Worm (Caenorhabditis elegans) whole organism, L4 larva: ENCODE measurements around the gene ncx-8.

Experiments used
- F10B5.3 ChIP-seq: sonication (generic microtip); optimal IDR thresholded peaks from 2 replicates; lab custom pipeline; 2016; ENCODE audit warnings: mild to moderate bottlenecking, missing genetic modification characterization, missing compliant biosample characterization
- F26F4.8 ChIP-seq: fragments of 200-800 bp; sonication (Bioruptor generic); conservative IDR thresholded peaks from 2 replicates; pipeline ENCODE4 v1.3.6; 2022; ENCODE audit warnings: missing genetic modification characterization, missing compliant biosample characterization
- F37D6.2 ChIP-seq: sonication (generic microtip); optimal IDR thresholded peaks from 2 replicates; lab custom pipeline; 2016; ENCODE audit warnings: mild to moderate bottlenecking, missing genetic modification characterization, missing compliant biosample characterization
- F44E2.7 ChIP-seq: fragments of 200-800 bp; sonication (Bioruptor generic); IDR thresholded peaks from 2 replicates; pipeline ENCODE4 v2.1.2; 2022; ENCODE audit warnings: missing genetic modification characterization, missing compliant biosample characterization
- Y48G9A.11 ChIP-seq: fragments of 200-800 bp; sonication (Bioruptor generic); IDR thresholded peaks from 2 replicates; pipeline ENCODE4 v1.3.6; 2022; ENCODE audit warnings: missing genetic modification reagents, missing genetic modification characterization, missing compliant biosample characterization
- Y5F2A.4 ChIP-seq: fragments of 200-800 bp; sonication (Bioruptor generic); optimal IDR thresholded peaks from 2 replicates; lab custom pipeline; 2018; ENCODE audit warnings: mild to moderate bottlenecking, missing genetic modification characterization, missing compliant biosample characterization
- ZK337.2 ChIP-seq: fragments of 200-800 bp; sonication (Bioruptor generic); IDR thresholded peaks from 2 replicates; pipeline ENCODE4 v1.3.6; 2022; ENCODE audit warnings: missing genetic modification reagents, missing genetic modification characterization, missing compliant biosample characterization
- aha-1 ChIP-seq: fragments of 150-350 bp; peaks from one replicate; lab custom pipeline; 2014; ENCODE audit warnings: missing biosample characterization, missing genetic modification characterization
- arid-1 ChIP-seq: fragments of 200-800 bp; sonication (Bioruptor generic); conservative IDR thresholded peaks from 2 replicates; pipeline ENCODE4 v1.3.6; 2022; ENCODE audit warnings: missing genetic modification reagents, missing genetic modification characterization, missing compliant biosample characterization
- attf-4 ChIP-seq: sonication (generic microtip); optimal IDR thresholded peaks from 3 replicates; lab custom pipeline; 2017; ENCODE audit warnings: missing biosample characterization, missing genetic modification characterization
- ceh-28 ChIP-seq: fragments of 150-350 bp; optimal IDR thresholded peaks from 2 replicates; lab custom pipeline; 2014; ENCODE audit warnings: missing biosample characterization, missing genetic modification reagents, missing genetic modification characterization
- cey-2 ChIP-seq: sonication (generic microtip); optimal IDR thresholded peaks from 3 replicates; lab custom pipeline; 2017; ENCODE audit warnings: missing genetic modification characterization, mild to moderate bottlenecking, missing compliant biosample characterization, antibody characterized with exemption, borderline replicate concordance; ENCODE audit not compliant: insufficient read depth
- ctbp-1 ChIP-seq: fragments of 200-800 bp; sonication (Bioruptor generic); IDR thresholded peaks from 2 replicates; pipeline ENCODE4 v1.3.6; 2022; ENCODE audit warnings: missing genetic modification reagents, missing genetic modification characterization, missing compliant biosample characterization
- daf-12 ChIP-seq: fragments of 150-350 bp; optimal IDR thresholded peaks from 2 replicates; lab custom pipeline; 2014; ENCODE audit warnings: missing biosample characterization, missing genetic modification reagents, missing genetic modification characterization
- dmd-6 ChIP-seq: fragments of 200-800 bp; sonication (Bioruptor generic); IDR thresholded peaks from 2 replicates; pipeline ENCODE4 v1.3.6; 2022; ENCODE audit warnings: missing genetic modification reagents, missing genetic modification characterization, missing compliant biosample characterization
- dmd-8 ChIP-seq: fragments of 200-800 bp; sonication (Bioruptor generic); IDR thresholded peaks from 2 replicates; pipeline ENCODE4 v1.3.6; 2022; ENCODE audit warnings: missing genetic modification characterization, missing compliant biosample characterization
- dmd-9 ChIP-seq: fragments of 200-800 bp; sonication (Bioruptor generic); IDR thresholded peaks from 2 replicates; pipeline ENCODE4 v1.3.6; 2022; ENCODE audit warnings: missing genetic modification reagents, missing genetic modification characterization, missing compliant biosample characterization
- dpl-1 ChIP-seq: fragments of 150-350 bp; optimal IDR thresholded peaks from 2 replicates; lab custom pipeline; 2014; ENCODE audit warnings: missing biosample characterization, missing genetic modification reagents, missing genetic modification characterization
- duxl-1 ChIP-seq: sonication (generic microtip); optimal IDR thresholded peaks from 2 replicates; lab custom pipeline; 2016; ENCODE audit warnings: mild to moderate bottlenecking, missing genetic modification characterization, moderate library complexity, missing compliant biosample characterization; ENCODE audit not compliant: poor library complexity
- dve-1 ChIP-seq: sonication (generic microtip); optimal IDR thresholded peaks from 2 replicates; lab custom pipeline; 2017; ENCODE audit warnings: antibody characterized with exemption, mild to moderate bottlenecking, missing genetic modification characterization, missing compliant biosample characterization; ENCODE audit not compliant: insufficient read depth
- fos-1 ChIP-seq: fragments of 150-350 bp; optimal IDR thresholded peaks from 2 replicates; lab custom pipeline; 2014; ENCODE audit warnings: missing biosample characterization, missing genetic modification characterization
- hlh-11 ChIP-seq: fragments of 200-800 bp; sonication (Bioruptor generic); optimal IDR thresholded peaks from 2 replicates; lab custom pipeline; 2018; ENCODE audit warnings: mild to moderate bottlenecking, missing genetic modification characterization, missing compliant biosample characterization
- hmg-1.1 ChIP-seq: fragments of 200-800 bp; sonication (Bioruptor generic); IDR thresholded peaks from 2 replicates; pipeline ENCODE4 v1.3.6; 2022; ENCODE audit warnings: missing genetic modification reagents, missing genetic modification characterization, missing compliant biosample characterization
- lin-13 ChIP-seq: fragments of 150-350 bp; optimal IDR thresholded peaks from 2 replicates; lab custom pipeline; 2014; ENCODE audit warnings: missing biosample characterization, missing genetic modification reagents, missing genetic modification characterization
- lin-15B ChIP-seq: fragments of 150-350 bp; sonication (generic microtip); optimal IDR thresholded peaks from 3 replicates; lab custom pipeline; 2014; ENCODE audit warnings: missing biosample characterization, missing genetic modification characterization
- lin-39 ChIP-seq: fragments of 150-350 bp; optimal IDR thresholded peaks from 2 replicates; lab custom pipeline; 2014; ENCODE audit warnings: missing biosample characterization, missing genetic modification reagents, missing genetic modification characterization
- lir-3 ChIP-seq: sonication (generic microtip); optimal IDR thresholded peaks from 2 replicates; lab custom pipeline; 2016; ENCODE audit warnings: mild to moderate bottlenecking, missing genetic modification characterization, missing compliant biosample characterization
- madf-5 ChIP-seq, 2 experiments: fragments of 200-800 bp; sonication (Bioruptor generic); IDR thresholded peaks; 2 replicates each; pipeline ENCODE4 v1.3.6; 2022; ENCODE audit warnings: missing compliant biosample characterization in 2 of 2, missing genetic modification characterization in 2 of 2
- madf-9 ChIP-seq: fragments of 200-800 bp; sonication (Bioruptor generic); conservative IDR thresholded peaks from 2 replicates; pipeline ENCODE4 v1.3.6; 2022; ENCODE audit warnings: missing genetic modification reagents, missing genetic modification characterization, missing compliant biosample characterization
- mdl-1 ChIP-seq, 2 experiments: fragments of 150-350 bp in 1 of 2; sonication (generic microtip) in 1 of 2; optimal IDR thresholded peaks; 2 replicates each; lab custom pipeline; 2014 to 2017; ENCODE audit warnings: missing biosample characterization in 2 of 2, missing genetic modification characterization in 2 of 2
- nhr-11 ChIP-seq: fragments of 150-350 bp; optimal IDR thresholded peaks from 2 replicates; lab custom pipeline; 2014; ENCODE audit warnings: missing biosample characterization, missing genetic modification characterization
- nhr-111 ChIP-seq: fragments of 200-800 bp; sonication (Bioruptor generic); optimal IDR thresholded peaks from 2 replicates; lab custom pipeline; 2018; ENCODE audit warnings: mild to moderate bottlenecking, missing genetic modification characterization, missing compliant biosample characterization
- nhr-25 ChIP-seq: sonication (generic microtip); optimal IDR thresholded peaks from 2 replicates; lab custom pipeline; 2017; ENCODE audit warnings: missing genetic modification characterization, mild to moderate bottlenecking, missing compliant biosample characterization, antibody characterized with exemption, moderate library complexity, borderline replicate concordance; ENCODE audit not compliant: insufficient read depth
- nhr-28 ChIP-seq: fragments of 150-350 bp; optimal IDR thresholded peaks from 2 replicates; lab custom pipeline; 2014; ENCODE audit warnings: missing biosample characterization, missing genetic modification characterization
- nhr-41 ChIP-seq: fragments of 200-800 bp; sonication (Bioruptor generic); IDR thresholded peaks from 2 replicates; pipeline ENCODE4 v1.3.6; 2022; ENCODE audit warnings: missing genetic modification reagents, missing genetic modification characterization, missing compliant biosample characterization
- php-3 ChIP-seq: fragments of 200-800 bp; sonication (Bioruptor generic); IDR thresholded peaks from 2 replicates; pipeline ENCODE4 v1.3.6; 2022; ENCODE audit warnings: missing genetic modification reagents, missing genetic modification characterization, missing compliant biosample characterization
- pqm-1 ChIP-seq: sonication (generic microtip); optimal IDR thresholded peaks from 2 replicates; lab custom pipeline; 2017; ENCODE audit warnings: missing biosample characterization, missing genetic modification characterization
- rbr-2 ChIP-seq: sonication (generic microtip); optimal IDR thresholded peaks from 2 replicates; lab custom pipeline; 2016; ENCODE audit warnings: missing genotype, missing genetic modification characterization, missing compliant biosample characterization
- snpc-4 ChIP-seq: fragments of 150-350 bp; optimal IDR thresholded peaks from 2 replicates; lab custom pipeline; 2014; ENCODE audit warnings: missing biosample characterization, missing genetic modification characterization
- spr-1 ChIP-seq: sonication (generic microtip); optimal IDR thresholded peaks from 2 replicates; lab custom pipeline; 2016; ENCODE audit warnings: mild to moderate bottlenecking, missing genetic modification characterization, missing compliant biosample characterization
- spr-3 ChIP-seq: fragments of 200-800 bp; sonication (Bioruptor generic); optimal IDR thresholded peaks from 2 replicates; lab custom pipeline; 2018; ENCODE audit warnings: mild to moderate bottlenecking, missing genetic modification characterization, missing compliant biosample characterization
- tra-1 ChIP-seq: fragments of 200-800 bp; sonication (Bioruptor generic); IDR thresholded peaks from 2 replicates; pipeline ENCODE4 v1.3.6; 2022; ENCODE audit warnings: missing genetic modification reagents, missing genetic modification characterization, missing compliant biosample characterization
- unc-130 ChIP-seq: sonication (generic microtip); optimal IDR thresholded peaks from 2 replicates; lab custom pipeline; 2016; ENCODE audit warnings: missing genetic modification reagents, missing genetic modification characterization, missing compliant biosample characterization
- unc-62 ChIP-seq, 3 experiments: fragments of 150-350 bp in 1 of 3; sonication (generic microtip); optimal IDR thresholded peaks in 2 of 3; peaks in 1 of 3; 1 replicate in 1 of 3; 2 replicates in 2 of 3; lab custom pipeline; 2014 to 2017; ENCODE audit warnings: missing biosample characterization in 3 of 3, missing genetic modification characterization in 3 of 3, missing genetic modification reagents in 3 of 3, missing genotype in 1 of 3
- zfp-2 ChIP-seq: sonication (generic microtip); optimal IDR thresholded peaks from 2 replicates; lab custom pipeline; 2016; ENCODE audit warnings: mild to moderate bottlenecking, missing genetic modification characterization, missing compliant biosample characterization
- zip-2 ChIP-seq: fragments of 150-350 bp; optimal IDR thresholded peaks from 2 replicates; lab custom pipeline; 2014; ENCODE audit warnings: missing biosample characterization, missing genetic modification characterization
- ztf-7 ChIP-seq: fragments of 150-350 bp; optimal IDR thresholded peaks from 2 replicates; lab custom pipeline; 2014; ENCODE audit warnings: missing biosample characterization, missing genetic modification characterization

ncx-8 gene

ce11 chrV:5023355-5023754 is 36.4 kb upstream of the ncx-8 start:
- TF ChIP-seq hlh-11 (tag; lab: Kevin White, UChicago) (peak; percentile 10), nhr-41 (GFP tag; lab: Robert Waterston, UW) (no peak)

ce11 chrV:5018810-5019274 is 31.8 kb upstream of the ncx-8 start, which contains the start of gene srr-4:
srr-4 (plus strand) TSS chrV:5019224.
- TF ChIP-seq nhr-28 (tag; lab: Kevin White, UChicago) (peak; percentile 61), unc-62 (GFP tag; optimal IDR thresholded peaks at IDR 0.05 in 1 of 2; lab: Kevin White, UChicago) (peak in 1 of 2 experiments; percentile 97), unc-62 (tag; optimal IDR thresholded peaks at IDR 0.05; lab: Kevin White, UChicago) (no peak), dmd-6 (peak; percentile 46; the same call in 1 of the 2 replicates), F10B5.3 (tag; lab: Kevin White, UChicago) (no peak)
- TF ChIP-seq, all 104 proteins: peak for 3

ce11 chrV:5018067-5018466 is 31.1 kb upstream of the ncx-8 start:
- no peak for TF ChIP-seq lir-3 (tag; lab: Kevin White, UChicago)
- no peak for TF ChIP-seq ZK337.2
- TF ChIP-seq lin-13, result no peak
- no peak for TF ChIP-seq spr-3 (GFP tag; lab: Kevin White, UChicago)
- peak; percentile 91 for TF ChIP-seq php-3 (GFP tag; lab: Robert Waterston, UW)
- TF ChIP-seq lin-39, result no peak
- no peak for TF ChIP-seq aha-1 (tag; lab: Kevin White, UChicago)
- TF ChIP-seq duxl-1 (tag; lab: Kevin White, UChicago), result no peak
- no peak for TF ChIP-seq cey-2
- no peak for TF ChIP-seq nhr-111
- no peak for TF ChIP-seq attf-4
- TF ChIP-seq Y48G9A.11 (GFP tag; lab: Robert Waterston, UW), result no peak
- no peak for TF ChIP-seq Y5F2A.4 (GFP tag; lab: Kevin White, UChicago)
- no peak for TF ChIP-seq dpl-1 (GFP tag; lab: Kevin White, UChicago)
- TF ChIP-seq hmg-1.1 (GFP tag; lab: Robert Waterston, UW), result no peak
- TF ChIP-seq rbr-2 (tag; lab: Kevin White, UChicago), result no peak
- TF ChIP-seq unc-130 (GFP tag; lab: Kevin White, UChicago), result no peak
- no peak for TF ChIP-seq F37D6.2
- TF ChIP-seq dmd-9 (GFP tag; lab: Robert Waterston, UW), result no peak
- no peak for TF ChIP-seq arid-1
- no peak for TF ChIP-seq ctbp-1 (GFP tag; lab: Robert Waterston, UW)
- peak; percentile 33 for TF ChIP-seq pqm-1 (tag; lab: Kevin White, UChicago)
- no peak for TF ChIP-seq F44E2.7
- no peak for TF ChIP-seq spr-1
- no peak for TF ChIP-seq nhr-25 (tag; lab: Kevin White, UChicago)
- TF ChIP-seq fos-1 (tag; lab: Kevin White, UChicago), result no peak
- TF ChIP-seq F26F4.8 (GFP tag; lab: Robert Waterston, UW), result no peak
- TF ChIP-seq zfp-2 (tag; lab: Kevin White, UChicago), result no peak
- TF ChIP-seq lin-15B (tag; lab: Kevin White, UChicago), result no peak
- peak; percentile 76 for TF ChIP-seq dve-1 (tag; lab: Kevin White, UChicago)
- no peak for TF ChIP-seq F10B5.3 (tag; lab: Kevin White, UChicago)
- TF ChIP-seq snpc-4 (tag; lab: Kevin White, UChicago), result no peak
- no peak for TF ChIP-seq tra-1 (GFP tag; lab: Robert Waterston, UW)
- no peak for TF ChIP-seq zip-2 (tag; lab: Kevin White, UChicago)
- TF ChIP-seq hlh-11 (tag; lab: Kevin White, UChicago), result peak; percentile 62
- no peak for TF ChIP-seq dmd-8
- TF ChIP-seq mdl-1 (tag; optimal IDR thresholded peaks at IDR 0.05; lab: Kevin White, UChicago), result no peak
- no peak for TF ChIP-seq nhr-11 (tag; lab: Kevin White, UChicago)
- no peak for TF ChIP-seq daf-12
- TF ChIP-seq ceh-28, result no peak
- TF ChIP-seq madf-9, result no peak
- no peak for TF ChIP-seq ztf-7 (tag; lab: Kevin White, UChicago)
- TF ChIP-seq madf-5 (GFP tag; IDR thresholded peaks at IDR 0.05; lab: Robert Waterston, UW), result no peak
